Worm (Caenorhabditis elegans): ENCODE data around the gene C26H9A.4.

- no peak for TF ChIP-seq madf-2 (tag; optimal IDR thresholded peaks at IDR 0.05)
- TF ChIP-seq unc-86 (tag; optimal IDR thresholded peaks at IDR 0.05) = no peak
- TF ChIP-seq pha-4 (tag; optimal IDR thresholded peaks at IDR 0.05) = no peak
- no peak for TF ChIP-seq ama-1 (optimal IDR thresholded peaks at IDR 0.05)
- no peak for TF ChIP-seq lin-11 (tag; optimal IDR thresholded peaks at IDR 0.05)
- no peak for TF ChIP-seq rnt-1 (tag; optimal IDR thresholded peaks at IDR 0.05)
- no peak for TF ChIP-seq lim-6 (tag; optimal IDR thresholded peaks at IDR 0.05)
- no peak for TF ChIP-seq nhr-11 (tag; optimal IDR thresholded peaks at IDR 0.05)
- no peak for TF ChIP-seq ets-4 (tag; optimal IDR thresholded peaks at IDR 0.05)
- TF ChIP-seq unc-42 (tag; optimal IDR thresholded peaks at IDR 0.05) = no peak
These were observed 12.0 kb upstream of the C26H9A.4 start for ce11 chrIV:12640875-12641860.
